Fruit fly (Drosophila melanogaster): Measurements from ENCODE around the gene CG1571.

CG1571 gene

dm6 chrX:8091017-8091620 is 15.4 kb downstream of the CG1571 start (continued):
- peak; percentile 66 for TF ChIP-seq CG15073 (GFP tag; optimal IDR thresholded peaks at IDR 0.05)
- TF ChIP-seq bowl (GFP tag; IDR thresholded peaks at IDR 0.05), result peak; percentile 97
- TF ChIP-seq sd (tag; optimal IDR thresholded peaks at IDR 0.05), result peak; percentile 86
- no peak for TF ChIP-seq CG42726 (GFP tag; IDR thresholded peaks at IDR 0.05; ENCODE audit: partially characterized antibody)
- peak; percentile 96 for TF ChIP-seq al (GFP tag; IDR thresholded peaks at IDR 0.05)
- peak; percentile 94 for TF ChIP-seq salm (tag; optimal IDR thresholded peaks at IDR 0.05)
- peak; percentile 81 for TF ChIP-seq Antp (GFP tag; optimal IDR thresholded peaks at IDR 0.05)
- TF ChIP-seq Gsc (GFP tag; IDR thresholded peaks at IDR 0.05), result peak; percentile 91
- peak; percentile 93 for TF ChIP-seq CG5245 (GFP tag; optimal IDR thresholded peaks at IDR 0.05)
- TF ChIP-seq Deaf1 (tag; optimal IDR thresholded peaks at IDR 0.05), result peak; percentile 78
- TF ChIP-seq CG4282 (GFP tag; optimal IDR thresholded peaks at IDR 0.05), result peak; percentile 73
- TF ChIP-seq CG10274 (GFP tag; optimal IDR thresholded peaks at IDR 0.05), result peak; percentile 89
- peak; percentile 99 for TF ChIP-seq CG34422 (GFP tag; IDR thresholded peaks at IDR 0.05)
- peak; percentile 51 for TF ChIP-seq bigmax (GFP tag; optimal IDR thresholded peaks at IDR 0.05)

DNA sequence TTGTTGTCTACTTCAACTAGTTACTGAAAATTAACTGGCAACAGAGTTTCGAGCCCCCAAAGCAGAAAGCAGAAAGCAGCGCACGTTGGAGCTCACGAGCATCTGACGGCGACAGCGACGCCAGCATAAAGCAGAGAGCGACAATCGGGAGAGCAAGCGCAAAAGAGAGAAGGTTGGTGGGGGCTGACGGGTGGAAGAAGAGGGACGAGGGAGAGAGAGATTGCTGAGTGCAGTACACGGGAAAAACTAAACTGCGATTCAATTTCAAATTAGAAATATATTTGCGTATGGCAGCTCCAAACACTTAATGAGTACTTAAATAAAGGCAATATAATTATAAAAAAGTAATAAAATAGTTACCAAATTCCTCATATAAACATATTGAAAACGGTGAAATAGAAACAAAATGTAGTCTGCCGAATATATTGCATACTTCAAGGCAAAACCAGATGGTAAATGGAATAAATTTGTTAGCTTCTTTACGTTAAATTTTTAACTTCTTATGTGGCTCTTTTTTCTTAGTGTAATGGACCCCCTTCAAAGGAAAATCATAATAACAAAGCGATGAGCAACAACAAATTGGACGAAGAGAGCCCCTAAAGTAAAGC is 16.5 kb downstream of the CG1571 start:
- peak; percentile 85 for TF ChIP-seq ara (GFP tag; IDR thresholded peaks at IDR 0.05)
- peak; percentile 96 for TF ChIP-seq CG9727 (GFP tag; optimal IDR thresholded peaks at IDR 0.05)
- peak; percentile 52; the same call in 1 of the 2 replicates for TF ChIP-seq chm (GFP tag; IDR thresholded peaks at IDR 0.05)
- peak; percentile 68 for TF ChIP-seq NC2β (GFP tag; optimal IDR thresholded peaks at IDR 0.05)
- TF ChIP-seq CG13287 (GFP tag; IDR thresholded peaks at IDR 0.05; ENCODE audit: partially characterized antibody), result no peak
- peak; percentile 89 for TF ChIP-seq HLH3B (GFP tag; IDR thresholded peaks at IDR 0.05)
- TF ChIP-seq CG32532 (GFP tag; IDR thresholded peaks at IDR 0.05), result peak; percentile 91
- no peak for TF ChIP-seq Dip2 (GFP tag; IDR thresholded peaks at IDR 0.05)
- peak; percentile 97 for TF ChIP-seq CG7556 (GFP tag; optimal IDR thresholded peaks at IDR 0.05)
- peak; percentile 94 for TF ChIP-seq fd96Cb (tag; optimal IDR thresholded peaks at IDR 0.05)
- peak; percentile 75; the same call in 2 of the 3 replicates for TF ChIP-seq CG2199 (GFP tag; IDR thresholded peaks at IDR 0.05)
- no peak for TF ChIP-seq sna (GFP tag; IDR thresholded peaks at IDR 0.05; ENCODE audit: partially characterized antibody)
- TF ChIP-seq cas (GFP tag; IDR thresholded peaks at IDR 0.05), result peak; percentile 72
- peak; percentile 87 for TF ChIP-seq CG8359 (GFP tag; optimal IDR thresholded peaks at IDR 0.05; ENCODE audit: borderline replicate concordance)
- peak; percentile 92 for TF ChIP-seq Hr3 (GFP tag; optimal IDR thresholded peaks at IDR 0.05)
- peak; percentile 79 for TF ChIP-seq CG1792 (GFP tag; optimal IDR thresholded peaks at IDR 0.05)
- TF ChIP-seq CG3838 (GFP tag; optimal IDR thresholded peaks at IDR 0.05), result peak; percentile 73
- TF ChIP-seq Lim3 (GFP tag; IDR thresholded peaks at IDR 0.05), result peak; percentile 66; the same call in 1 of the 2 replicates
- peak; percentile 91 for TF ChIP-seq CG18476 (GFP tag; optimal IDR thresholded peaks at IDR 0.05)
- peak; percentile 79 for TF ChIP-seq CG30020 (tag; optimal IDR thresholded peaks at IDR 0.05)
- TF ChIP-seq NC2α (GFP tag; optimal IDR thresholded peaks at IDR 0.05), result peak; percentile 44
- peak; percentile 86 for TF ChIP-seq ap (GFP tag; IDR thresholded peaks at IDR 0.05)
- TF ChIP-seq Dll (GFP tag; IDR thresholded peaks at IDR 0.05; ENCODE audit: partially characterized antibody), result no peak
- TF ChIP-seq CG7372 (GFP tag; IDR thresholded peaks at IDR 0.05), result peak; percentile 92
- TF ChIP-seq odd (GFP tag; optimal IDR thresholded peaks at IDR 0.05), result peak; percentile 93
- peak; percentile 81 for TF ChIP-seq Deaf1 (tag; optimal IDR thresholded peaks at IDR 0.05)
- peak; percentile 79 for TF ChIP-seq CG1024 (GFP tag; IDR thresholded peaks at IDR 0.05)
- TF ChIP-seq exex (tag; optimal IDR thresholded peaks at IDR 0.05), result peak; percentile 82
- TF ChIP-seq bsh (GFP tag; optimal IDR thresholded peaks at IDR 0.05), result peak; percentile 89 to 96
- TF ChIP-seq toy (GFP tag; IDR thresholded peaks at IDR 0.05), result peak; percentile 82
- peak; percentile 90 for TF ChIP-seq salm (tag; optimal IDR thresholded peaks at IDR 0.05)
- TF ChIP-seq CG4707 (GFP tag; optimal IDR thresholded peaks at IDR 0.05), result peak; percentile 69
- TF ChIP-seq Camta (GFP tag; optimal IDR thresholded peaks at IDR 0.05), result peak; percentile 88
- peak; percentile 71 for TF ChIP-seq Hey (tag; optimal IDR thresholded peaks at IDR 0.05)
- peak; percentile 98 for TF ChIP-seq Hmr (GFP tag; optimal IDR thresholded peaks at IDR 0.05)
- no peak for TF ChIP-seq Tbp (GFP tag; optimal IDR thresholded peaks at IDR 0.05)
